Worm (Caenorhabditis elegans): Measurements from ENCODE around the gene srsx-32.

Gene srsx-32

ce11 chrV:6997041-6997552 is 20.1 kb upstream of the srsx-32 start, which contains the start of gene nhr-107 (continued):
- no peak for TF ChIP-seq lin-1 (GFP tag; IDR thresholded peaks at IDR 0.05)

- no peak for TF ChIP-seq T26A8.4 (GFP tag; IDR thresholded peaks at IDR 0.05)
- TF ChIP-seq ceh-32 (tag; optimal IDR thresholded peaks at IDR 0.05; ENCODE audit: poor library complexity): no peak
- no peak for TF ChIP-seq vab-7 (GFP tag; IDR thresholded peaks at IDR 0.05)
- no peak for TF ChIP-seq nhr-10 (tag; optimal IDR thresholded peaks at IDR 0.05)
- no peak for TF ChIP-seq sdz-12 (GFP tag; optimal IDR thresholded peaks at IDR 0.05)
- TF ChIP-seq ceh-20 (GFP tag; IDR thresholded peaks at IDR 0.05): no peak
- TF ChIP-seq arid-1 (GFP tag; conservative IDR thresholded peaks at IDR 0.05): no peak
- no peak for TF ChIP-seq egl-27 (tag; optimal IDR thresholded peaks at IDR 0.05)
- no peak for TF ChIP-seq zfp-2 (tag; optimal IDR thresholded peaks at IDR 0.05)
- no peak for TF ChIP-seq ceh-62 (tag; optimal IDR thresholded peaks at IDR 0.05)
- TF ChIP-seq F10B5.3 (tag; optimal IDR thresholded peaks at IDR 0.05): no peak
- no peak for TF ChIP-seq zip-11 (GFP tag; IDR thresholded peaks at IDR 0.05)
- TF ChIP-seq spr-1 (tag; optimal IDR thresholded peaks at IDR 0.05): no peak
- no peak for TF ChIP-seq nhr-76 (tag; optimal IDR thresholded peaks at IDR 0.05)
- no peak for TF ChIP-seq tra-1 (GFP tag; IDR thresholded peaks at IDR 0.05)
- no peak for TF ChIP-seq F44E2.7 (GFP tag; IDR thresholded peaks at IDR 0.05)
- TF ChIP-seq hmg-1.1 (GFP tag; IDR thresholded peaks at IDR 0.05): no peak
- TF ChIP-seq lin-38 (GFP tag; IDR thresholded peaks at IDR 0.05): no peak
- no peak for TF ChIP-seq ceh-82 (tag; optimal IDR thresholded peaks at IDR 0.05)
- no peak for TF ChIP-seq lin-39 (tag; optimal IDR thresholded peaks at IDR 0.05)
- no peak for TF ChIP-seq zag-1 (tag; optimal IDR thresholded peaks at IDR 0.05)
- no peak for TF ChIP-seq rbr-2 (tag; optimal IDR thresholded peaks at IDR 0.05)
- no peak for TF ChIP-seq aly-2 (tag; optimal IDR thresholded peaks at IDR 0.05)
- TF ChIP-seq nhr-48 (tag; optimal IDR thresholded peaks at IDR 0.05): no peak
- TF ChIP-seq attf-4 (tag; optimal IDR thresholded peaks at IDR 0.05): no peak
- no peak for TF ChIP-seq nhr-11 (tag; optimal IDR thresholded peaks at IDR 0.05)
- TF ChIP-seq gei-8 (GFP tag; optimal IDR thresholded peaks at IDR 0.05): no peak
- no peak for TF ChIP-seq daf-19 (GFP tag; conservative IDR thresholded peaks at IDR 0.05)
- TF ChIP-seq ztf-7 (tag; optimal IDR thresholded peaks at IDR 0.05): no peak
- peak in 1 of 2 experiments; percentile 83 for TF ChIP-seq mdl-1 (tag; optimal IDR thresholded peaks at IDR 0.05)
- peak; percentile 73 for TF ChIP-seq aha-1 (tag)
- no peak for TF ChIP-seq mes-2 (tag; optimal IDR thresholded peaks at IDR 0.05; ENCODE audit: poor library complexity, severe bottlenecking)
- peak; percentile 79 for TF ChIP-seq nhr-28 (tag; optimal IDR thresholded peaks at IDR 0.05)
- TF ChIP-seq Y105C5A.15 (GFP tag; IDR thresholded peaks at IDR 0.05): no peak
- no peak for TF ChIP-seq fkh-10 (GFP tag; optimal IDR thresholded peaks at IDR 0.05)
- TF ChIP-seq ceh-44 (GFP tag; IDR thresholded peaks at IDR 0.05): no peak
- TF ChIP-seq R02D3.7 (tag; optimal IDR thresholded peaks at IDR 0.05): no peak
- TF ChIP-seq lin-15B (tag; optimal IDR thresholded peaks at IDR 0.05): no peak
- no peak for TF ChIP-seq lin-29 (GFP tag; IDR thresholded peaks at IDR 0.05)
- no peak for TF ChIP-seq dmd-8 (GFP tag; IDR thresholded peaks at IDR 0.05)
- no peak for TF ChIP-seq F26F4.8 (GFP tag; conservative IDR thresholded peaks at IDR 0.05)
- TF ChIP-seq lin-1 (GFP tag; IDR thresholded peaks at IDR 0.05): no peak
- TF ChIP-seq madf-5 (GFP tag; IDR thresholded peaks at IDR 0.05): no peak
- TF ChIP-seq madf-9 (GFP tag; conservative IDR thresholded peaks at IDR 0.05): no peak
- no peak for TF ChIP-seq jun-1 (tag; optimal IDR thresholded peaks at IDR 0.05)
- TF ChIP-seq mep-1 (tag; optimal IDR thresholded peaks at IDR 0.05): peak; percentile 20
- TF ChIP-seq hlh-11 (tag; optimal IDR thresholded peaks at IDR 0.05): peak; percentile 52
- TF ChIP-seq tag-97 (GFP tag; IDR thresholded peaks at IDR 0.05): no peak
- TF ChIP-seq php-3 (GFP tag; IDR thresholded peaks at IDR 0.05): no peak
- no peak for TF ChIP-seq Y48G9A.11 (GFP tag; IDR thresholded peaks at IDR 0.05)
- TF ChIP-seq nhr-6 (tag; optimal IDR thresholded peaks at IDR 0.05): no peak
These were observed 18.8 kb upstream of the srsx-32 start, which contains the start of gene nhr-42 for ce11 chrV:6998303-6998884. TSS of gene nhr-42 (plus strand) at chrV:6998819.
